Worm (Caenorhabditis elegans): ENCODE results near the gene ZC168.2.

DNA sequence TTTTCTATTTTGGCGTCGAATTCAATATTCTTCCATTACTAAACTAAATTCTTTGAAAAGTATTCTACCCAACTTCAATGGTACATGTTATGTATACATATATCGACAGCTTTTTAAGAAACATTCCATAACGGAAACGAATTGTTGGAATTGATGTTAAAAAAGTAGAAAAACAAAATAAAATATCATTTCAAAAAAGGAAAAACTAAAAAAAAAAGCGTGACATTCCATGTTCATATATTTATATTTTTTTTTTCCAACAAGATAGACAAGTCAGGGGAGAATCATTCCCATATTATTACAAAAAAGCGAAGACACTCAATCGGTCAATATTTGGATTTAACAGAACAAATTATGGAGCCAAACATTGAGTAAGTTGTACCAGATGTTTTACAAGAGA lies 22.7 kb upstream of the ZC168.2 start, which contains the start of gene R102.10:
- no peak for TF ChIP-seq W03F9.2 (tag; optimal IDR thresholded peaks at IDR 0.05)
- no peak for TF ChIP-seq him-1 (tag; optimal IDR thresholded peaks at IDR 0.05)
